Fruit fly (Drosophila melanogaster) whole organism, embryonic: ENCODE data around the gene mfr.

Experiments used
- CG10462 ChIP-seq: fragments of 200-800 bp; sonication (Bioruptor generic); optimal IDR thresholded peaks from 2 replicates; lab custom pipeline; 2016; ENCODE audit warnings: missing biosample characterization, missing genetic modification characterization
- CG12391 ChIP-seq: fragments of 200-800 bp; sonication (Bioruptor generic); optimal IDR thresholded peaks from 3 replicates; lab custom pipeline; 2018; ENCODE audit warnings: missing biosample characterization, mild to moderate bottlenecking, missing genetic modification characterization, moderate library complexity
- CG31441 ChIP-seq: fragments of 200-800 bp; sonication (Bioruptor generic); IDR thresholded peaks from 2 replicates; pipeline ENCODE4 v1.3.6; 2022; ENCODE audit warnings: missing biosample characterization, missing genetic modification characterization
- CG7839 ChIP-seq: fragments of 200-800 bp; sonication (Bioruptor generic); optimal IDR thresholded peaks from 3 replicates; lab custom pipeline; 2018; ENCODE audit warnings: missing biosample characterization, mild to moderate bottlenecking, missing genetic modification characterization, moderate library complexity
- H2.0 ChIP-seq: fragments of 200-800 bp; sonication (Bioruptor generic); IDR thresholded peaks from 2 replicates; pipeline ENCODE4 v1.3.6; 2022; ENCODE audit warnings: missing biosample characterization, missing genetic modification characterization
- Taf1 ChIP-seq: fragments of 200-800 bp; sonication (Bioruptor generic); IDR thresholded peaks from 2 replicates; pipeline ENCODE4 v1.3.6; 2022; ENCODE audit warnings: missing biosample characterization, missing genetic modification characterization
- ara ChIP-seq: fragments of 200-800 bp; sonication (Bioruptor generic); IDR thresholded peaks from 2 replicates; pipeline ENCODE4 v1.3.6; 2022; ENCODE audit warnings: missing biosample characterization, missing genetic modification characterization
- bsh ChIP-seq, 2 experiments: fragments of 200-800 bp; sonication (Bioruptor generic); optimal IDR thresholded peaks; 2 replicates each; lab custom pipeline; 2017 to 2018; ENCODE audit warnings: mild to moderate bottlenecking in 2 of 2, missing biosample characterization in 2 of 2, missing genetic modification characterization in 2 of 2, moderate library complexity in 1 of 2
- esg ChIP-seq: fragments of 200-800 bp; sonication (Bioruptor generic); conservative IDR thresholded peaks from 2 replicates; pipeline ENCODE4 v1.3.6; 2022; ENCODE audit warnings: missing biosample characterization, missing genetic modification characterization
- lov ChIP-seq, 2 experiments: fragments of 200-800 bp in 1 of 2; fragments of >200 bp in 1 of 2; sonication (Bioruptor generic) in 1 of 2; IDR thresholded peaks in 1 of 2; optimal IDR thresholded peaks in 1 of 2; 2 replicates in 1 of 2; 3 replicates in 1 of 2; pipeline versions ENCODE4 v1.3.6 to Lab custom; 2017 to 2022; ENCODE audit warnings: missing biosample characterization in 1 of 2, missing genetic modification characterization in 1 of 2
- nerfin-2 ChIP-seq: fragments of 200-800 bp; sonication (Bioruptor generic); IDR thresholded peaks from 2 replicates; pipeline ENCODE4 v1.3.6; 2022; ENCODE audit warnings: missing biosample characterization, missing genetic modification characterization; ENCODE audit not compliant: partially characterized antibody
- row ChIP-seq: fragments of 200-800 bp; sonication (Bioruptor generic); IDR thresholded peaks from 3 replicates; pipeline ENCODE4 v1.3.6; 2022; ENCODE audit warnings: missing biosample characterization, missing genetic modification characterization

DNA sequence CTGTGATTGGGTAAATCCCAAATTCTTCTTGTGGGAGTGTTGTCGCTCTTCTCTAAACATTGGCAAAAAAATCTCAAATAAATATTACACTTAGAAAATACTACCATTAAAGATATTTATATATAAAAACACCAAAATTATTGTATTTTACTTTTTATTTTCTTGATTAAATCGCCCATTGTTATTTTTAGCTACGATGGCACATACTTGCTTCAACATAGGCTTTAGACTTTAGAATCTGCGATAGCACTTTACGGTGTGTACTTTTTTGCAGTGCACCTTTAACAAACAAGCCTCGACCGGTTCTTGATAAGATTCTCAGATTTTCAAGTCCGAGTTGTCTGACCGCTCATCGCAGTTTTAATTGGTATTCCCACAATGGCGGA is 42.2 kb upstream of the mfr start, which contains the start of gene GNBP3:
- TF ChIP-seq ara (GFP tag; lab: Robert Waterston, UW), result 0 out of 2 replicates have a peak, but pooled peaks have one; percentile 26
- no peak for TF ChIP-seq Taf1 (GFP tag; lab: Robert Waterston, UW)
- TF ChIP-seq lov (optimal IDR thresholded peaks at IDR 0.05; lab: Kevin White, UChicago), result no peak
- TF ChIP-seq lov (GFP tag; IDR thresholded peaks at IDR 0.05; lab: Robert Waterston, UW), result 0 out of 3 replicates have a peak, but pooled peaks have one; percentile 26
- TF ChIP-seq CG7839 (tag; lab: Kevin White, UChicago), result peak; percentile 67
- peak; percentile 43 for TF ChIP-seq CG12391
- TF ChIP-seq row (GFP tag; lab: Robert Waterston, UW), result peak; percentile 58; the same call in 2 of the 3 replicates
- TF ChIP-seq nerfin-2 (GFP tag; lab: Robert Waterston, UW), result no peak
- TF ChIP-seq CG10462 (GFP tag; lab: Kevin White, UChicago), result no peak
- TF ChIP-seq H2.0 (GFP tag; lab: Robert Waterston, UW), result no peak
- TF ChIP-seq bsh (GFP tag; optimal IDR thresholded peaks at IDR 0.05; lab: Kevin White, UChicago), result peak; percentile 70 to 87
- peak; percentile 71 for TF ChIP-seq CG31441 (GFP tag; lab: Robert Waterston, UW)
- 0 out of 2 replicates have a peak, but pooled peaks have one; percentile 17 for TF ChIP-seq esg
